Fruit fly (Drosophila melanogaster) whole organism, embryonic: Measurements from ENCODE around the gene CHES-1-like.
A peak's percentile ranks its signal among the peaks of the same experiment; 100 is the strongest.

Experiments
- Asciz ChIP-seq: fragments of 200-800 bp; sonication (Bioruptor generic); optimal IDR thresholded peaks from 2 replicates; lab custom pipeline; 2017; ENCODE audit warnings: missing biosample characterization, mild to moderate bottlenecking, missing genetic modification characterization, missing genetic modification reagents
- Atf6 ChIP-seq: fragments of 200-800 bp; sonication (Bioruptor generic); IDR thresholded peaks from 2 replicates; pipeline ENCODE4 v1.3.6; 2022; ENCODE audit warnings: missing biosample characterization, missing genetic modification characterization
- Awh ChIP-seq: fragments of 200-800 bp; sonication (Bioruptor generic); IDR thresholded peaks from 2 replicates; pipeline ENCODE4, ENCODE4 v1.3.6; 2022; ENCODE audit warnings: missing biosample characterization, missing genetic modification characterization
- BEAF-32 ChIP-seq: fragments of 200-800 bp; sonication (Bioruptor generic); optimal IDR thresholded peaks from 3 replicates; lab custom pipeline; 2017; ENCODE audit warnings: missing biosample characterization, missing genetic modification characterization, mild to moderate bottlenecking, moderate library complexity, missing genetic modification reagents
- CG12155 ChIP-seq: fragments of 200-800 bp; sonication (Bioruptor generic); optimal IDR thresholded peaks from 3 replicates; lab custom pipeline; 2016; ENCODE audit warnings: missing biosample characterization, missing genetic modification characterization
- CG12659 ChIP-seq: fragments of 200-800 bp; sonication (Bioruptor generic); optimal IDR thresholded peaks from 3 replicates; lab custom pipeline; 2017; ENCODE audit warnings: mild to moderate bottlenecking, missing biosample characterization, missing genetic modification reagents, missing genetic modification characterization
- CG12744 ChIP-seq: fragments of 200-800 bp; sonication (Bioruptor generic); optimal IDR thresholded peaks from 2 replicates; lab custom pipeline; 2016; ENCODE audit warnings: missing biosample characterization, missing genetic modification characterization
- CG13894 ChIP-seq: fragments of 200-800 bp; sonication (Bioruptor generic); optimal IDR thresholded peaks from 3 replicates; lab custom pipeline; 2018; ENCODE audit warnings: missing biosample characterization, mild to moderate bottlenecking, missing genetic modification characterization, moderate library complexity
- CG15601 ChIP-seq: fragments of 200-800 bp; sonication (Bioruptor generic); optimal IDR thresholded peaks from 3 replicates; lab custom pipeline; 2019; ENCODE audit warnings: missing biosample characterization, mild to moderate bottlenecking, missing genetic modification characterization, moderate library complexity
- CG2120 ChIP-seq: fragments of 200-800 bp; sonication (Bioruptor generic); optimal IDR thresholded peaks from 3 replicates; lab custom pipeline; 2016; ENCODE audit warnings: missing biosample characterization, missing genetic modification characterization
- CG2712 ChIP-seq: fragments of 200-800 bp; optimal IDR thresholded peaks from 3 replicates; lab custom pipeline; 2019; ENCODE audit warnings: missing biosample characterization, mild to moderate bottlenecking, missing genetic modification characterization, moderate library complexity
- CG2875 ChIP-seq: fragments of 200-800 bp; sonication (Bioruptor generic); optimal IDR thresholded peaks from 2 replicates; lab custom pipeline; 2017; ENCODE audit warnings: missing biosample characterization, mild to moderate bottlenecking, missing genetic modification characterization, missing genetic modification reagents
- CG6654 ChIP-seq: fragments of 200-800 bp; sonication (Bioruptor generic); optimal IDR thresholded peaks from 2 replicates; lab custom pipeline; 2017; ENCODE audit warnings: missing biosample characterization, mild to moderate bottlenecking, missing genetic modification characterization
- CG6854 ChIP-seq: fragments of 200-800 bp; sonication (Bioruptor generic); optimal IDR thresholded peaks from 3 replicates; lab custom pipeline; 2017; ENCODE audit warnings: missing biosample characterization, mild to moderate bottlenecking, missing genetic modification characterization
- CG8765 ChIP-seq: fragments of 200-800 bp; sonication (Bioruptor generic); IDR thresholded peaks from 2 replicates; pipeline ENCODE4 v1.3.6; 2022; ENCODE audit warnings: missing biosample characterization, missing genetic modification characterization
- CTCF ChIP-seq: fragments of 200-800 bp; sonication (Bioruptor generic); optimal IDR thresholded peaks from 2 replicates; lab custom pipeline; 2017; ENCODE audit warnings: missing biosample characterization, mild to moderate bottlenecking, missing genetic modification characterization, moderate library complexity
- Deaf1 ChIP-seq: fragments of 200-800 bp; optimal IDR thresholded peaks from 3 replicates; lab custom pipeline; 2019; ENCODE audit warnings: missing biosample characterization, mild to moderate bottlenecking, missing genetic modification characterization, moderate library complexity
- Doc2 ChIP-seq: fragments of 200-800 bp; sonication (Bioruptor generic); IDR thresholded peaks from 2 replicates; pipeline ENCODE4 v1.3.6; 2022; ENCODE audit warnings: missing biosample characterization, missing genetic modification characterization
- Dref ChIP-seq: fragments of 200-800 bp; sonication (Bioruptor generic); IDR thresholded peaks from 2 replicates; pipeline ENCODE4 v1.3.6; 2022; ENCODE audit warnings: missing biosample characterization, missing genetic modification characterization
- E2f2 ChIP-seq: fragments of 200-800 bp; sonication (Bioruptor generic); IDR thresholded peaks from 2 replicates; pipeline ENCODE4 v1.3.6; 2022; ENCODE audit warnings: missing biosample characterization, missing genetic modification characterization
- Ets97D ChIP-seq: fragments of 200-800 bp; sonication (Bioruptor generic); optimal IDR thresholded peaks from 3 replicates; lab custom pipeline; 2016; ENCODE audit warnings: missing biosample characterization, missing genetic modification characterization
- H15 ChIP-seq: fragments of 200-800 bp; sonication (Bioruptor generic); IDR thresholded peaks from 3 replicates; pipeline ENCODE4 v1.3.6; 2022; ENCODE audit warnings: missing biosample characterization, missing genetic modification characterization
- HLH4C ChIP-seq: fragments of 200-800 bp; sonication (Bioruptor generic); IDR thresholded peaks from 3 replicates; pipeline ENCODE4 v1.3.6; 2022; ENCODE audit warnings: missing biosample characterization, missing genetic modification characterization; ENCODE audit not compliant: partially characterized antibody
- Hey ChIP-seq: fragments of 200-800 bp; sonication (Bioruptor generic); optimal IDR thresholded peaks from 3 replicates; lab custom pipeline; 2018; ENCODE audit warnings: missing biosample characterization, mild to moderate bottlenecking, missing genetic modification characterization
- Lim3 ChIP-seq: fragments of 200-800 bp; sonication (Bioruptor generic); IDR thresholded peaks from 2 replicates; pipeline ENCODE4 v1.3.6; 2022; ENCODE audit warnings: missing biosample characterization, missing genetic modification characterization
- MESR4 ChIP-seq: fragments of 200-800 bp; sonication (Bioruptor generic); optimal IDR thresholded peaks from 2 replicates; lab custom pipeline; 2018; ENCODE audit warnings: missing biosample characterization, mild to moderate bottlenecking, missing genetic modification characterization, moderate library complexity
- Optix ChIP-seq: fragments of 200-800 bp; sonication (Bioruptor generic); IDR thresholded peaks from 3 replicates; pipeline ENCODE4 v1.3.6; 2022; ENCODE audit warnings: missing biosample characterization, missing genetic modification characterization
- Rfx ChIP-seq: fragments of 200-800 bp; sonication (Bioruptor generic); IDR thresholded peaks from 2 replicates; pipeline ENCODE4 v1.3.6; 2022; ENCODE audit warnings: missing biosample characterization, missing genetic modification characterization
- Taf1 ChIP-seq: fragments of 200-800 bp; sonication (Bioruptor generic); IDR thresholded peaks from 2 replicates; pipeline ENCODE4 v1.3.6; 2022; ENCODE audit warnings: missing biosample characterization, missing genetic modification characterization
- abd-A ChIP-seq: fragments of 200-800 bp; sonication (Bioruptor generic); optimal IDR thresholded peaks from 3 replicates; lab custom pipeline; 2019; ENCODE audit warnings: missing biosample characterization, mild to moderate bottlenecking, missing genetic modification characterization, moderate library complexity
- ase ChIP-seq: fragments of 200-800 bp; sonication (Bioruptor generic); IDR thresholded peaks from 3 replicates; pipeline ENCODE4 v1.3.6; 2022; ENCODE audit warnings: missing biosample characterization, missing genetic modification characterization
- bigmax ChIP-seq: fragments of 200-800 bp; sonication (Bioruptor generic); optimal IDR thresholded peaks from 2 replicates; lab custom pipeline; 2018; ENCODE audit warnings: missing biosample characterization, mild to moderate bottlenecking, missing genetic modification characterization
- chinmo ChIP-seq: fragments of 200-800 bp; sonication (Bioruptor generic); IDR thresholded peaks from 4 replicates; pipeline ENCODE4 v1.3.6; 2022; ENCODE audit warnings: missing biosample characterization, missing genetic modification characterization; ENCODE audit not compliant: partially characterized antibody
- danr ChIP-seq: fragments of 200-800 bp; sonication (Bioruptor generic); IDR thresholded peaks from 2 replicates; pipeline ENCODE4 v1.3.6; 2022; ENCODE audit warnings: missing biosample characterization, missing genetic modification characterization
- disco-r ChIP-seq: fragments of 200-800 bp; sonication (Bioruptor generic); optimal IDR thresholded peaks from 2 replicates; lab custom pipeline; 2016; ENCODE audit warnings: missing biosample characterization, missing genetic modification characterization
- dysf ChIP-seq: fragments of 200-800 bp; sonication (Bioruptor generic); IDR thresholded peaks from 3 replicates; pipeline ENCODE4 v1.3.6; 2022; ENCODE audit warnings: missing biosample characterization, missing genetic modification characterization
- esg ChIP-seq: fragments of 200-800 bp; sonication (Bioruptor generic); conservative IDR thresholded peaks from 2 replicates; pipeline ENCODE4 v1.3.6; 2022; ENCODE audit warnings: missing biosample characterization, missing genetic modification characterization
- fd96Cb ChIP-seq: fragments of 200-800 bp; sonication (Bioruptor generic); optimal IDR thresholded peaks from 2 replicates; lab custom pipeline; 2018; ENCODE audit warnings: missing biosample characterization, mild to moderate bottlenecking, missing genetic modification characterization, moderate library complexity
- grn ChIP-seq: fragments of 200-800 bp; sonication (Bioruptor generic); optimal IDR thresholded peaks from 3 replicates; lab custom pipeline; 2017; ENCODE audit warnings: missing biosample characterization, missing genetic modification characterization
- gsb-n ChIP-seq: fragments of 200-800 bp; sonication (Bioruptor generic); optimal IDR thresholded peaks from 3 replicates; lab custom pipeline; 2018; ENCODE audit warnings: missing biosample characterization, mild to moderate bottlenecking, missing genetic modification characterization
- hb ChIP-seq: fragments of 200-800 bp; sonication (Bioruptor generic); IDR thresholded peaks from 3 replicates; pipeline ENCODE4 v1.3.6; 2022; ENCODE audit warnings: missing biosample characterization, missing genetic modification characterization; ENCODE audit not compliant: partially characterized antibody
- hbn ChIP-seq: fragments of 200-800 bp; sonication (Bioruptor generic); IDR thresholded peaks from 2 replicates; pipeline ENCODE4 v1.3.6; 2022; ENCODE audit warnings: missing biosample characterization, missing genetic modification characterization; ENCODE audit not compliant: partially characterized antibody
- kay ChIP-seq: fragments of 200-800 bp; sonication (Bioruptor generic); optimal IDR thresholded peaks from 2 replicates; lab custom pipeline; 2016; ENCODE audit warnings: missing biosample characterization, missing genetic modification characterization
- ken ChIP-seq: fragments of 200-800 bp; sonication (Bioruptor generic); IDR thresholded peaks from 3 replicates; pipeline ENCODE4 v1.3.6; 2022; ENCODE audit warnings: missing biosample characterization, missing genetic modification characterization
- knrl ChIP-seq: fragments of 200-800 bp; sonication (Bioruptor generic); IDR thresholded peaks from 3 replicates; pipeline ENCODE4 v1.3.6; 2022; ENCODE audit warnings: missing biosample characterization, missing genetic modification characterization; ENCODE audit not compliant: partially characterized antibody
- maf-S ChIP-seq: fragments of 200-800 bp; sonication (Bioruptor generic); optimal IDR thresholded peaks from 2 replicates; lab custom pipeline; 2016; ENCODE audit warnings: missing biosample characterization, missing genetic modification characterization
- prd ChIP-seq, 3 experiments: fragments of >200 bp in 2 of 3; fragments of 200-800 bp in 1 of 3; sonication (Bioruptor generic) in 1 of 3; optimal IDR thresholded peaks in 2 of 3; IDR thresholded peaks in 1 of 3; 2 replicates in 2 of 3; 3 replicates in 1 of 3; pipeline versions ENCODE4 v1.3.6 to Lab custom; 2017 to 2022; ENCODE audit warnings: missing biosample characterization in 1 of 3, missing genetic modification characterization in 1 of 3
- ro ChIP-seq: fragments of 200-800 bp; sonication (Bioruptor generic); IDR thresholded peaks from 2 replicates; pipeline ENCODE4 v1.3.6; 2022; ENCODE audit warnings: missing biosample characterization, missing genetic modification characterization
- row ChIP-seq: fragments of 200-800 bp; sonication (Bioruptor generic); IDR thresholded peaks from 3 replicates; pipeline ENCODE4 v1.3.6; 2022; ENCODE audit warnings: missing biosample characterization, missing genetic modification characterization
- sr ChIP-seq: fragments of 200-800 bp; sonication (Bioruptor generic); IDR thresholded peaks from 3 replicates; pipeline ENCODE4 v1.3.6; 2022; ENCODE audit warnings: missing biosample characterization, missing genetic modification characterization
- stc ChIP-seq: fragments of 200-800 bp; sonication (Bioruptor generic); IDR thresholded peaks from 2 replicates; pipeline ENCODE4 v1.3.6; 2022; ENCODE audit warnings: missing biosample characterization, missing genetic modification characterization
- z ChIP-seq: fragments of 200-800 bp; sonication (Bioruptor generic); IDR thresholded peaks from 3 replicates; pipeline ENCODE4 v1.3.6; 2022; ENCODE audit warnings: missing biosample characterization, missing genetic modification characterization

The CHES-1-like gene

dm6 chrX:7678824-7679223, 30.4 kb downstream of the CHES-1-like start (continued):
- TF ChIP-seq CG15601 (tag; lab: Kevin White, UChicago) (peak; percentile 12), gsb-n (no peak), dysf (no peak), Taf1 (no peak), z (no peak), Optix (no peak), CG12659 (GFP tag; lab: Kevin White, UChicago) (peak; percentile 42), Atf6 (GFP tag; lab: Robert Waterston, UW) (no peak), hbn (GFP tag; lab: Robert Waterston, UW) (no peak), grn (GFP tag; lab: Kevin White, UChicago) (no peak), Awh (no peak), HLH4C (GFP tag; lab: Robert Waterston, UW) (no peak), prd (optimal IDR thresholded peaks at IDR 0.05; lab: Kevin White, UChicago) (no peak), prd (GFP tag; IDR thresholded peaks at IDR 0.05; lab: Robert Waterston, UW) (no peak), CG2120 (GFP tag; lab: Kevin White, UChicago) (peak; percentile 4), row (GFP tag; lab: Robert Waterston, UW) (no peak), CG13894 (tag; lab: Kevin White, UChicago) (no peak), fd96Cb (tag; lab: Kevin White, UChicago) (no peak), sr (GFP tag; lab: Robert Waterston, UW) (no peak), Rfx (no peak), Deaf1 (tag; lab: Kevin White, UChicago) (no peak), maf-S (no peak), danr (no peak), CG6854 (GFP tag; lab: Kevin White, UChicago) (no peak), MESR4 (GFP tag; lab: Kevin White, UChicago) (no peak), ro (GFP tag; lab: Robert Waterston, UW) (no peak), kay (no peak), CG12155 (GFP tag; lab: Kevin White, UChicago) (no peak), ken (GFP tag; lab: Robert Waterston, UW) (no peak), CG12744 (no peak), Ets97D (GFP tag; lab: Kevin White, UChicago) (peak; percentile 69), esg (no peak), stc (GFP tag; lab: Robert Waterston, UW) (no peak), Hey (no peak), CTCF (GFP tag; lab: Kevin White, UChicago) (peak; percentile 94), CG8765 (GFP tag; lab: Robert Waterston, UW) (no peak), chinmo (GFP tag; lab: Robert Waterston, UW) (no peak), Lim3 (GFP tag; lab: Robert Waterston, UW) (no peak), abd-A (tag; lab: Kevin White, UChicago) (no peak), E2f2 (GFP tag; lab: Robert Waterston, UW) (peak; percentile 49), H15 (GFP tag; lab: Robert Waterston, UW) (no peak), BEAF-32 (GFP tag; lab: Kevin White, UChicago) (peak; percentile 21), Asciz (GFP tag; lab: Kevin White, UChicago) (no peak), CG6654 (GFP tag; lab: Kevin White, UChicago) (no peak), Dref (no peak), bigmax (peak; percentile 97), ase (GFP tag; lab: Robert Waterston, UW) (no peak), knrl (GFP tag; lab: Robert Waterston, UW) (no peak; the same call in 2 of the 3 replicates), hb (GFP tag; lab: Robert Waterston, UW) (no peak), disco-r (GFP tag; lab: Kevin White, UChicago) (no peak), Doc2 (GFP tag; lab: Robert Waterston, UW) (no peak), CG2875 (GFP tag; lab: Kevin White, UChicago) (no peak), CG2712 (tag; lab: Kevin White, UChicago) (peak; percentile 32)
